Fruit fly (Drosophila melanogaster): ENCODE measurements around the gene btn.

Gene btn

DNA sequence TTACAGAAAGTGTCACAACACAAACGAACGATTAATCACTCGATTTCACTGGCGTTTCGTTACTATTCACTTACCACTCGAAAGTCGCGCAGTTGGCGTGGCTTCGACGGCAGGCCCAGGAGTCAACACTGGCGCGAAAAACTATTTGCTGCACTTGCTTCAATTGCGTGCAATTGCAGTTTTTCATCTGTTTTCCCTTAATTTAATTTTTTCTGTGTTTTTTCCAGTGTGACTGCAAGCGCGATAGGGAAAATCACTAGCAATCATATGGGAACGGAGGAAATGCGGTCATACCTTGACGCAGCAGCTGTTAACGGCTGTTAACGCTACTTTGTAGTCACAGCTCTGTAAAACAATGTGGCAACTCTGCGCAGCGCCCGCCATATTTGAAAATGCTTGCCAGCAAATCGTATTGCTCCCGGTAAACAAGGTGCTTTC lies 38.8 kb downstream of the btn start, which contains the start of gene AdipoR (continued):
- peak; percentile 21 for TF ChIP-seq grau (tag; optimal IDR thresholded peaks at IDR 0.05)
- TF ChIP-seq Sox100B (GFP tag; optimal IDR thresholded peaks at IDR 0.05), result no peak
- peak; percentile 37 for TF ChIP-seq zen (tag; optimal IDR thresholded peaks at IDR 0.05)
- TF ChIP-seq caup (GFP tag; optimal IDR thresholded peaks at IDR 0.05; ENCODE audit: severe bottlenecking), result no peak
- TF ChIP-seq CG16779 (GFP tag; IDR thresholded peaks at IDR 0.05), result no peak
- no peak for TF ChIP-seq GATAe (GFP tag; conservative IDR thresholded peaks at IDR 0.05)
- peak; percentile 5 for TF ChIP-seq fd64A (GFP tag; optimal IDR thresholded peaks at IDR 0.05)
- TF ChIP-seq MBD-R2 (GFP tag; IDR thresholded peaks at IDR 0.05), result peak; percentile 84
- TF ChIP-seq twi (tag; optimal IDR thresholded peaks at IDR 0.05), result peak; percentile 21
- peak; percentile 77 for TF ChIP-seq trem (tag; optimal IDR thresholded peaks at IDR 0.05)
- TF ChIP-seq Dek (tag; optimal IDR thresholded peaks at IDR 0.05), result no peak
- TF ChIP-seq Bgb (GFP tag; IDR thresholded peaks at IDR 0.05; ENCODE audit: partially characterized antibody), result peak; percentile 62
- TF ChIP-seq CG7357 (GFP tag; IDR thresholded peaks at IDR 0.05), result no peak
- 0 out of 2 replicates have a peak, but pooled peaks have one; percentile 24 for TF ChIP-seq slbo (GFP tag; IDR thresholded peaks at IDR 0.05)
- TF ChIP-seq trh (GFP tag; optimal IDR thresholded peaks at IDR 0.05), result no peak
- TF ChIP-seq C15 (GFP tag; IDR thresholded peaks at IDR 0.05), result no peak
- TF ChIP-seq repo (GFP tag; optimal IDR thresholded peaks at IDR 0.05), result no peak
- TF ChIP-seq tx (GFP tag; optimal IDR thresholded peaks at IDR 0.05), result no peak
- TF ChIP-seq sens-2 (GFP tag; IDR thresholded peaks at IDR 0.05), result no peak
- no peak for TF ChIP-seq z (GFP tag; IDR thresholded peaks at IDR 0.05)
- TF ChIP-seq sd (tag; optimal IDR thresholded peaks at IDR 0.05), result peak; percentile 1
- peak; percentile 18 for TF ChIP-seq ftz-f1 (GFP tag; optimal IDR thresholded peaks at IDR 0.05)
- no peak for TF ChIP-seq fd102C (GFP tag; optimal IDR thresholded peaks at IDR 0.05)
- no peak for TF ChIP-seq CG30431 (GFP tag; optimal IDR thresholded peaks at IDR 0.05)
- no peak for TF ChIP-seq Doc3 (GFP tag; IDR thresholded peaks at IDR 0.05; ENCODE audit: partially characterized antibody)
- TF ChIP-seq ac (GFP tag; optimal IDR thresholded peaks at IDR 0.05), result no peak
- TF ChIP-seq CG3281 (GFP tag; optimal IDR thresholded peaks at IDR 0.05), result no peak
- no peak for TF ChIP-seq CG7271 (tag; optimal IDR thresholded peaks at IDR 0.05)
- peak; percentile 49; the same call in 2 of the 3 replicates for TF ChIP-seq CG34224 (GFP tag; IDR thresholded peaks at IDR 0.05; ENCODE audit: partially characterized antibody)
- TF ChIP-seq lbe (GFP tag; optimal IDR thresholded peaks at IDR 0.05), result no peak

DNA sequence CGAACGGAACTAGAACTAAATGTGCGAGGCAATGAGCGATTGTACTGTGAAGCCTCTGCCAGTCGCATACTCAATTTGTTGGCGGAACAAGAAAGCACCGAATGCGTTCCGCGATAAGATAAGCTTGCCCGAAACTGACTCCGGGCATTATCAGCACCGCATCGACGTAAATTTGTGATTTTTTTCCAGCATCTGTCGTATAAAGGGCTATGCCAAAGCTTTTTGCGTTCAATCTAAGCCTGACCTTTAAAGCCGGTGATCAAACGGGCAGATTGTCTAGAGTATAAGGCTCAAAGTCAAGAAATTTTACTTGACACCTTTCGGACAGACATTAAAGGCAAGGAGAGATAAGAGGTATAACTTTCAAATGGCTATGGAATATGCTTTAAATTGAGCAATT lies 40.4 kb downstream of the btn start:
- TF ChIP-seq CG34376 (GFP tag; optimal IDR thresholded peaks at IDR 0.05) (peak; percentile 40), CG7556 (GFP tag; optimal IDR thresholded peaks at IDR 0.05) (no peak), sug (tag; optimal IDR thresholded peaks at IDR 0.05) (peak; percentile 46), chinmo (GFP tag; IDR thresholded peaks at IDR 0.05; ENCODE audit: partially characterized antibody) (0 out of 4 replicates have a peak, but pooled peaks have one; percentile 44), CG13296 (GFP tag; optimal IDR thresholded peaks at IDR 0.05) (no peak), trh (GFP tag; optimal IDR thresholded peaks at IDR 0.05) (no peak)

DNA sequence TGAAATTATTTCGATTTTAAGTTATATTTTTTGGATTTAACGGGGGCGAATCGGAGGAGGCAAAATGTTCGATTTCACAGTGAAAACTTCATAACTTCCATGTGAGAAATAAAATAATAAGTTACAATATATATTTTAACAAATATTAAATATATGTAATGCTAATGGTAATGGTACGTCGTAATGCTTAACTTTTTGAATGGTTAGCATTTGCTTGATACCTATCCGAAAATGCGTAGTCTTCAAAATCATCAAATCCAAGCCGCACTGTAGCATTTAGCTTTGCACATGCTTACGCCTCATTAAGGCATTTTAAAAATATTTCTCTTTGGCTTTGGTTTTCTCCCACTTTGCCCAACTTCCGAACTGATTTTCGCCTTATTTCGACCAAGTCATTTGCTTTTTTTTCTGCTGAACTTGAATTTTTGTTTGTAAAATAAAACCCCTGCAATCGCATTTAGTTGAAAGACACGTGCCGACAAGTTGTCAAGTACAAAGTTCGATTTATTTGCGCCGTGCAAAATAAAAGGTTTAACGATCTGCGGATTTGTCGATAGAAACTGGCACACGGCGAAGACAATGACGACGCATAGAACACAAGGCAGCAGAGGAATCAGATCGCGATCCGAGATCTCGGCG lies 43.5 kb downstream of the btn start:
- TF ChIP-seq Lhr (GFP tag; optimal IDR thresholded peaks at IDR 0.05) (no peak), CG16813 (GFP tag; IDR thresholded peaks at IDR 0.05; ENCODE audit: partially characterized antibody) (0 out of 3 replicates have a peak, but pooled peaks have one; percentile 26), esg (GFP tag; conservative IDR thresholded peaks at IDR 0.05) (0 out of 2 replicates have a peak, but pooled peaks have one; percentile 20), gsb-n (tag; optimal IDR thresholded peaks at IDR 0.05) (peak; percentile 9), mld (GFP tag; IDR thresholded peaks at IDR 0.05; ENCODE audit: partially characterized antibody) (no peak), Dref (GFP tag; IDR thresholded peaks at IDR 0.05) (no peak), Max (GFP tag; optimal IDR thresholded peaks at IDR 0.05) (no peak), CG17359 (tag; optimal IDR thresholded peaks at IDR 0.05) (peak; percentile 36), sens (GFP tag) (peak; percentile 70), CG10274 (GFP tag; optimal IDR thresholded peaks at IDR 0.05) (no peak), pnt (GFP tag; optimal IDR thresholded peaks at IDR 0.05) (no peak), nerfin-2 (GFP tag; IDR thresholded peaks at IDR 0.05; ENCODE audit: partially characterized antibody) (no peak), Myb (GFP tag; optimal IDR thresholded peaks at IDR 0.05) (no peak), Asciz (GFP tag; optimal IDR thresholded peaks at IDR 0.05) (no peak)

Measured in whole organism, embryonic.